Worm (Caenorhabditis elegans): ENCODE measurements around the gene ccz-1.

ccz-1 gene

ce11 chrV:13650800-13651199 is 27.9 kb upstream of the ccz-1 start:
- TF ChIP-seq B0310.2 (tag; optimal IDR thresholded peaks at IDR 0.05), result no peak
- no peak for TF ChIP-seq tbx-11 (GFP tag; IDR thresholded peaks at IDR 0.05)
- TF ChIP-seq ets-7 (tag; optimal IDR thresholded peaks at IDR 0.05), result no peak

ce11 chrV:13652322-13652721 is 26.4 kb upstream of the ccz-1 start:
- TF ChIP-seq ets-7 (tag; optimal IDR thresholded peaks at IDR 0.05) (no peak), scrt-1 (GFP tag; IDR thresholded peaks at IDR 0.05) (no peak), tbx-11 (GFP tag; IDR thresholded peaks at IDR 0.05) (no peak), ceh-13 (GFP tag; optimal IDR thresholded peaks at IDR 0.05) (no peak), B0310.2 (tag; optimal IDR thresholded peaks at IDR 0.05) (no peak), ceh-36 (tag; optimal IDR thresholded peaks at IDR 0.05) (no peak), tra-4 (tag; optimal IDR thresholded peaks at IDR 0.05) (no peak), hmg-4 (GFP tag; optimal IDR thresholded peaks at IDR 0.05) (no peak), tbx-37 (GFP tag; conservative IDR thresholded peaks at IDR 0.05) (no peak), sea-1 (GFP tag; conservative IDR thresholded peaks at IDR 0.05) (no peak)

DNA sequence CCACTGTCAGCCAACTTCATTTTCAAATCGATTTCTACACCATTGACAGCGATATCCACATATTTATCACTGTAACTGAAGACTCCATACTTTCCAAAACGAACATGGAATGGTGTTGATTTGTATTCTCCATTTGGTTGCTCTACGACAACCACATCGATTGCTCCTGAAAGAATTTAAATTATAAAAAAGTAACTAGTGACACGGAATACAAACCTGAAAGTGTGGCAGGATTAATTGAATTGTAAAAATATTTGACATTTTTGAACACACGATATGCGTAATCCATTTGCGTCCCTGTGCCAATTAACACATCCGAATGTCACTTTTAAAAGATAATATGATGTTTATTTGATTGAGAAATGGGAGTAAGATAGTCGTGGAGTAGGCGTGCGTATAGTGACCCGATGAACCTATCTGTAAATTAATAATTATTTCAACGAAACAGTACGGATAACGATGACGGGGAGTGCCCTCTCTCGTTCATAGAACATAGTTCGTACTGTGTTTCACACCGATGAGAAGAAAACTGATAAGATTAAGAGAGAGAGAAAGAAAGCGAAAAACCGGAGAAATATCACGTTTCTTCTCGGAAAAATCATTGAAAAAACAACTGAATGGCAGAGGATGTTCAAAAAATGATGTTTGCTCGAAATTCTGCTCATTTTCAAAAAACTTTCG is 24.8 kb upstream of the ccz-1 start, which contains the start of gene lpin-1:
TSS of gene lpin-1 (minus strand) at position 417 of the 681 bp plus-strand sequence.
- TF ChIP-seq sea-1 (GFP tag; conservative IDR thresholded peaks at IDR 0.05) (no peak), hmg-4 (GFP tag; optimal IDR thresholded peaks at IDR 0.05) (no peak), tbx-37 (GFP tag; conservative IDR thresholded peaks at IDR 0.05) (no peak), hnd-1 (tag; optimal IDR thresholded peaks at IDR 0.05) (no peak), hmbx-1 (tag; optimal IDR thresholded peaks at IDR 0.05) (no peak), B0310.2 (tag; optimal IDR thresholded peaks at IDR 0.05) (no peak), tbx-11 (GFP tag; IDR thresholded peaks at IDR 0.05) (no peak), tra-4 (tag; optimal IDR thresholded peaks at IDR 0.05) (no peak), aly-1 (tag; optimal IDR thresholded peaks at IDR 0.05) (no peak), ama-1 (optimal IDR thresholded peaks at IDR 0.05) (no peak), pes-1 (GFP tag; IDR thresholded peaks at IDR 0.05) (no peak), ets-7 (tag; optimal IDR thresholded peaks at IDR 0.05) (no peak), scrt-1 (GFP tag; IDR thresholded peaks at IDR 0.05) (no peak), F13C5.2 (tag; optimal IDR thresholded peaks at IDR 0.05) (no peak), flt-1 (GFP tag; IDR thresholded peaks at IDR 0.05) (no peak), ceh-13 (GFP tag; optimal IDR thresholded peaks at IDR 0.05) (no peak), ceh-36 (tag; optimal IDR thresholded peaks at IDR 0.05) (no peak)

ce11 chrV:13654394-13654792 is 24.3 kb upstream of the ccz-1 start:
- TF ChIP-seq hmg-4 (GFP tag; optimal IDR thresholded peaks at IDR 0.05) (no peak), flt-1 (GFP tag; IDR thresholded peaks at IDR 0.05) (no peak)

ce11 chrV:13655202-13655764 is 23.4 kb upstream of the ccz-1 start:
- TF ChIP-seq ama-1 (optimal IDR thresholded peaks at IDR 0.05) (no peak), sea-1 (GFP tag; conservative IDR thresholded peaks at IDR 0.05) (no peak), hmbx-1 (tag; optimal IDR thresholded peaks at IDR 0.05) (no peak), aly-1 (tag; optimal IDR thresholded peaks at IDR 0.05) (no peak), ceh-36 (tag; optimal IDR thresholded peaks at IDR 0.05) (no peak)

- TF ChIP-seq aly-1 (tag; optimal IDR thresholded peaks at IDR 0.05) (no peak), ets-7 (tag; optimal IDR thresholded peaks at IDR 0.05) (no peak), hmbx-1 (tag; optimal IDR thresholded peaks at IDR 0.05) (no peak), scrt-1 (GFP tag; IDR thresholded peaks at IDR 0.05) (no peak), hmg-4 (GFP tag; optimal IDR thresholded peaks at IDR 0.05) (no peak), ama-1 (optimal IDR thresholded peaks at IDR 0.05) (no peak), ceh-36 (tag; optimal IDR thresholded peaks at IDR 0.05) (no peak), tbx-37 (GFP tag; conservative IDR thresholded peaks at IDR 0.05) (no peak), B0310.2 (tag; optimal IDR thresholded peaks at IDR 0.05) (no peak), tra-4 (tag; optimal IDR thresholded peaks at IDR 0.05) (no peak), flt-1 (GFP tag; IDR thresholded peaks at IDR 0.05) (no peak), hnd-1 (tag; optimal IDR thresholded peaks at IDR 0.05) (no peak), ceh-13 (GFP tag; optimal IDR thresholded peaks at IDR 0.05) (no peak), pes-1 (GFP tag; IDR thresholded peaks at IDR 0.05) (no peak)
These were observed 22.1 kb upstream of the ccz-1 start for ce11 chrV:13656346-13657254.

- TF ChIP-seq ama-1 (optimal IDR thresholded peaks at IDR 0.05), result no peak
- TF ChIP-seq hmbx-1 (tag; optimal IDR thresholded peaks at IDR 0.05), result no peak
- no peak for TF ChIP-seq tbx-37 (GFP tag; conservative IDR thresholded peaks at IDR 0.05)
- no peak for TF ChIP-seq F13C5.2 (tag; optimal IDR thresholded peaks at IDR 0.05)
- TF ChIP-seq pes-1 (GFP tag; IDR thresholded peaks at IDR 0.05), result no peak
- TF ChIP-seq hnd-1 (tag; optimal IDR thresholded peaks at IDR 0.05), result no peak
- TF ChIP-seq ceh-36 (tag; optimal IDR thresholded peaks at IDR 0.05), result no peak
- TF ChIP-seq ceh-13 (GFP tag; optimal IDR thresholded peaks at IDR 0.05), result no peak
- TF ChIP-seq hmg-4 (GFP tag; optimal IDR thresholded peaks at IDR 0.05), result no peak
- no peak for TF ChIP-seq tbx-11 (GFP tag; IDR thresholded peaks at IDR 0.05)
- TF ChIP-seq scrt-1 (GFP tag; IDR thresholded peaks at IDR 0.05), result no peak
- TF ChIP-seq B0310.2 (tag; optimal IDR thresholded peaks at IDR 0.05), result no peak
These were observed 21.4 kb upstream of the ccz-1 start for ce11 chrV:13657291-13657690.

All from whole organism, early embryonic.